Worm (Caenorhabditis elegans) whole organism, young adult: ENCODE data around the gene tric-1B.1.
A peak's percentile ranks its signal among the peaks of the same experiment; 100 is the strongest.

ENCODE experiments used
- B0035.1 ChIP-seq: sonication (generic microtip); optimal IDR thresholded peaks from 2 replicates; lab custom pipeline; 2016; ENCODE audit warnings: missing genetic modification characterization, mild to moderate bottlenecking, missing compliant biosample characterization, missing genotype, missing genetic modification reagents
- C17E4.6 ChIP-seq: fragments of 200-800 bp; sonication (Bioruptor generic); IDR thresholded peaks from 2 replicates; pipeline ENCODE4 v1.3.6; 2022; ENCODE audit warnings: missing genetic modification reagents, missing genetic modification characterization, missing compliant biosample characterization
- F33H1.4 ChIP-seq: fragments of 200-800 bp; sonication (Bioruptor generic); IDR thresholded peaks from 2 replicates; pipeline ENCODE4 v1.3.6; 2022; ENCODE audit warnings: missing genetic modification reagents, missing genetic modification characterization, missing compliant biosample characterization
- F39B2.1 ChIP-seq: fragments of 200-800 bp; sonication (Bioruptor generic); IDR thresholded peaks from 2 replicates; pipeline ENCODE4 v1.3.6; 2022; ENCODE audit warnings: missing genetic modification reagents, missing genetic modification characterization, missing compliant biosample characterization
- akir-1 ChIP-seq: fragments of 200-800 bp; sonication (Bioruptor generic); optimal IDR thresholded peaks from 2 replicates; lab custom pipeline; 2018; ENCODE audit warnings: mild to moderate bottlenecking, missing genetic modification characterization, moderate library complexity, missing compliant biosample characterization
- athp-1 ChIP-seq: sonication (generic microtip); optimal IDR thresholded peaks from 2 replicates; lab custom pipeline; 2017; ENCODE audit warnings: mild to moderate bottlenecking, missing genetic modification characterization, missing compliant biosample characterization
- ccch-3 ChIP-seq: fragments of 200-800 bp; sonication (Bioruptor generic); optimal IDR thresholded peaks from 2 replicates; lab custom pipeline; 2018; ENCODE audit warnings: mild to moderate bottlenecking, missing genetic modification characterization, missing compliant biosample characterization
- cebp-1 ChIP-seq, 2 experiments: fragments of 200-800 bp in 1 of 2; sonication (Bioruptor generic) in 1 of 2; sonication (generic microtip) in 1 of 2; IDR thresholded peaks in 1 of 2; optimal IDR thresholded peaks in 1 of 2; 2 replicates each; pipeline versions ENCODE4 v1.3.6 to Lab custom; 2017 to 2022; ENCODE audit warnings: missing compliant biosample characterization in 2 of 2, missing genetic modification characterization in 2 of 2, mild to moderate bottlenecking in 1 of 2, missing genetic modification reagents in 1 of 2, moderate library complexity in 1 of 2
- ceh-27 ChIP-seq: fragments of 200-800 bp; sonication (Bioruptor generic); optimal IDR thresholded peaks from 2 replicates; lab custom pipeline; 2018; ENCODE audit warnings: mild to moderate bottlenecking, missing genetic modification characterization, moderate library complexity, missing compliant biosample characterization
- die-1 ChIP-seq: sonication (generic microtip); optimal IDR thresholded peaks from 2 replicates; lab custom pipeline; 2016; ENCODE audit warnings: missing genotype, mild to moderate bottlenecking, missing genetic modification characterization, missing compliant biosample characterization
- dpff-1 ChIP-seq: sonication (generic microtip); optimal IDR thresholded peaks from 2 replicates; lab custom pipeline; 2017; ENCODE audit warnings: mild to moderate bottlenecking, missing genetic modification characterization, missing compliant biosample characterization
- fkh-3 ChIP-seq: sonication (generic microtip); optimal IDR thresholded peaks from 2 replicates; lab custom pipeline; 2016; ENCODE audit warnings: mild to moderate bottlenecking, missing genetic modification characterization, missing compliant biosample characterization
- gei-17 ChIP-seq: fragments of 200-800 bp; sonication (Bioruptor generic); optimal IDR thresholded peaks from 2 replicates; lab custom pipeline; 2018; ENCODE audit warnings: mild to moderate bottlenecking, missing genetic modification characterization, missing compliant biosample characterization
- hlh-26 ChIP-seq: fragments of 200-800 bp; sonication (Bioruptor generic); conservative IDR thresholded peaks from 2 replicates; pipeline ENCODE4 v1.3.6; 2022; ENCODE audit warnings: missing genetic modification reagents, missing genetic modification characterization, missing compliant biosample characterization
- hmg-20 ChIP-seq: fragments of 200-800 bp; sonication (Bioruptor generic); IDR thresholded peaks from 2 replicates; pipeline ENCODE4 v1.3.6; 2022; ENCODE audit warnings: missing genetic modification reagents, missing genetic modification characterization, missing compliant biosample characterization
- hrde-1 ChIP-seq: sonication (generic microtip); optimal IDR thresholded peaks from 2 replicates; lab custom pipeline; 2016; ENCODE audit warnings: missing genetic modification characterization, mild to moderate bottlenecking, missing compliant biosample characterization, moderate library complexity, missing genotype, missing genetic modification reagents, borderline replicate concordance
- lin-35 ChIP-seq, 3 experiments: fragments of 150-350 bp in 2 of 3; sonication (generic microtip) in 1 of 3; optimal IDR thresholded peaks; 2 replicates each; lab custom pipeline; 2014 to 2018; ENCODE audit warnings: missing biosample characterization in 3 of 3, missing genetic modification characterization in 3 of 3, missing genetic modification reagents in 3 of 3
- lin-40 ChIP-seq: sonication (generic microtip); optimal IDR thresholded peaks from 2 replicates; lab custom pipeline; 2016; ENCODE audit warnings: missing genetic modification characterization, mild to moderate bottlenecking, missing compliant biosample characterization, missing genotype, missing genetic modification reagents
- lin-54 ChIP-seq: fragments of 200-800 bp; sonication (Bioruptor generic); optimal IDR thresholded peaks from 2 replicates; lab custom pipeline; 2018; ENCODE audit warnings: mild to moderate bottlenecking, missing genetic modification characterization, missing compliant biosample characterization
- lsl-1 ChIP-seq: fragments of 200-800 bp; sonication (Bioruptor generic); optimal IDR thresholded peaks from 2 replicates; lab custom pipeline; 2018; ENCODE audit warnings: mild to moderate bottlenecking, missing genetic modification characterization, moderate library complexity, missing compliant biosample characterization
- mes-4 ChIP-seq: sonication (generic microtip); optimal IDR thresholded peaks from 2 replicates; lab custom pipeline; 2016; ENCODE audit warnings: missing genotype, missing genetic modification characterization, missing compliant biosample characterization
- nhr-120 ChIP-seq: fragments of 200-800 bp; sonication (Bioruptor generic); IDR thresholded peaks from 2 replicates; pipeline ENCODE4 v1.3.6; 2022; ENCODE audit warnings: missing genetic modification characterization, missing compliant biosample characterization
- nhr-179 ChIP-seq: sonication (generic microtip); optimal IDR thresholded peaks from 2 replicates; lab custom pipeline; 2016; ENCODE audit warnings: mild to moderate bottlenecking, missing genetic modification characterization, missing compliant biosample characterization
- pbrm-1 ChIP-seq: fragments of 200-800 bp; sonication (Bioruptor generic); IDR thresholded peaks from 2 replicates; pipeline ENCODE4 v1.3.6; 2022; ENCODE audit warnings: missing genetic modification reagents, missing genetic modification characterization, missing compliant biosample characterization
- pha-4 ChIP-seq: fragments of 150-350 bp; sonication (generic microtip); optimal IDR thresholded peaks from 2 replicates; lab custom pipeline; 2014; ENCODE audit warnings: missing biosample characterization, missing genetic modification reagents, missing genetic modification characterization
- unc-130 ChIP-seq: sonication (generic microtip); optimal IDR thresholded peaks from 2 replicates; lab custom pipeline; 2016; ENCODE audit warnings: missing genetic modification reagents, missing genetic modification characterization, missing compliant biosample characterization
- zfh-2 ChIP-seq: fragments of 200-800 bp; sonication (Bioruptor generic); conservative IDR thresholded peaks from 2 replicates; pipeline ENCODE4 v1.3.6; 2022; ENCODE audit warnings: missing genetic modification reagents, missing genetic modification characterization, missing compliant biosample characterization
- ztf-18 ChIP-seq: sonication (generic microtip); optimal IDR thresholded peaks from 2 replicates; lab custom pipeline; 2016; ENCODE audit warnings: missing genotype, mild to moderate bottlenecking, missing genetic modification characterization, missing compliant biosample characterization
- ztf-26 ChIP-seq: sonication (generic microtip); optimal IDR thresholded peaks from 2 replicates; lab custom pipeline; 2017; ENCODE audit warnings: missing genetic modification characterization, missing compliant biosample characterization

The tric-1B.1 gene

DNA sequence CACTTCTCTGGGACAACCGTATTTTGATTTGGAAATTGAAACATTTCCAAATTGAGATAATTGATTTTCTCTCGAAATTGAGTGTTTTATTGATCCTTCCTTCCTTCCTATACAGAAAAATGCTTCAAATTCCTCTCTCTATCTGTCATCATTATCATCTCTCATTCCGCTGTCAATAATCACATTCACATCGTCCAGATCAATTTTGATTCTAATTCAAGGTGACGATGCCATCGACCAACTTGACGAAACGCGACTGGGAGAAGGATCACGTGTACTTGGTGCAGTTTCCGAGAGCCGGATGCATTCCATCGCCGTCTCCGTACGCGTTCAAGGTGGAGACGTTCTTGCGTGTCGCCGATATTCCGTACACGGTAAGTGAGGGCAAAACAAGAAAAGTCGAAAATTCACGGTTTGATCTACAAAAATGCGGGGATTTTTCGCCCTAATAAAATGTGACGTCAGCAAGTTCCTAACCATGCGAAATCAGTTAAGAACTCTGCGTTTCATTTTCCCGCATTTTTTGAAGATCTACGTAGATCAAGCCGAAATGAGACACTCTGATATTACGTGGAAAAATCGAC, 2.0 kb downstream of the tric-1B.1 start, which contains the start of gene faxc-1:
faxc-1 (plus strand) TSS at position 222 of the 584 bp plus-strand sequence.
- TF ChIP-seq gei-17 (GFP tag; lab: Kevin White, UChicago) (no peak), dpff-1 (tag; lab: Kevin White, UChicago) (no peak)
- TF ChIP-seq, all 124 proteins: peak for 0

DNA sequence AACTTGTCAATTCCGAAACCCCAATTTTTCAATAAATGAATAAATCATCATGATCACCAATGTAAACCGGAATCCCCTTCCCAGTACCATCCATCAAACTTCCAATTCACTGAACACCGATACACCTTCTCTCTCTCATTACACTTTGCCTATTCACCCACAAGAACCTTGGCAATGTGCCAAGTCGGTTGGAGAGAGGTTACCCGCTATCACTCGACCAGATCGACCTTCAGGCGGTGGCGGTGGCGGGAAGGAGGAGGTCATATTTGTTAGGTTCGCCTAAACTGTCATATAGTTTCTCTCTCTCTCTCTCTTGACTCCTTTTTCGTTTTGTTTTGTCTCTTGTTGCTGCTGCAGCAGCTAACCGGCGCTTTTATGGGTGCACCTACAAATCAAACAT, 3.5 kb downstream of the tric-1B.1 start:
- TF ChIP-seq akir-1 (GFP tag; lab: Kevin White, UChicago) (no peak), F39B2.1 (GFP tag; lab: Robert Waterston, UW) (0 out of 2 replicates have a peak, but pooled peaks have one; percentile 25), hrde-1 (tag; lab: Kevin White, UChicago) (no peak)

DNA sequence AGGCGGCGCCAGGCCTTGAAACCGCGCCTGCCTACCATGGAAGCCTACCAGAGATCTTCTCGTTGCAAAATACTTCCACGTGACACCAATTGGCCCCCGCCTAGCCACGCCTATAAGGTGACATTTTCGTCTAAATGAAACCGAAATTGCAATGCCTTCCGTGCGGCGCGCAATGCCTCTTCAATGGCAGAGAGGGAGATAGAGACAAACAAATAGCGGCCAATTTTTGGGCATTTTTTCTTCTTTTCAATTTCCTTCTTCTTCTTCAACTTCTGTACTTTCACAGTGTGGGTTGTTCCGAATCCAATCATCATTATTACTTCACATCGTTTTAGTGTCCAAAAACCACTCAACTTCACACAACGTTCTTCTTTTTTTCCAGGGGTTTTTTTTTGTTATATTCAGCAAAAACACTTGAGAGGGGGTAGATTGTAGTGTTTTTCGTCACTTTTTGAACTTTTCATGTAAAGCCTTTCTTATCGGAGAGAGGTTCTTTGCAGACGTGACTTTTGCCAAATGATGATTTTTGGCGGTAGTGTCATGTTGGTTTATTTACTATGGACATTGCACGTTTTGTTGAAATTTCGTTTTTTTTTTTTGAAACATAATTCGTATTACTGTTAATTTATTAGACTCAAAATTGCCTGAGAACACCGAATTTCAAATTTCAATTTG, 4.8 kb downstream of the tric-1B.1 start:
- TF ChIP-seq cebp-1 (GFP tag; IDR thresholded peaks at IDR 0.05; lab: Robert Waterston, UW) = no peak
- TF ChIP-seq cebp-1 (tag; optimal IDR thresholded peaks at IDR 0.05; lab: Kevin White, UChicago) = peak; percentile 9
- no peak for TF ChIP-seq ztf-18 (tag; lab: Kevin White, UChicago)
- peak; percentile 35 for TF ChIP-seq ceh-27 (GFP tag; lab: Kevin White, UChicago)
- TF ChIP-seq zfh-2 = peak; percentile 53; the same call in 1 of the 2 replicates
- TF ChIP-seq lin-40 (tag; lab: Kevin White, UChicago) = peak; percentile 11

DNA sequence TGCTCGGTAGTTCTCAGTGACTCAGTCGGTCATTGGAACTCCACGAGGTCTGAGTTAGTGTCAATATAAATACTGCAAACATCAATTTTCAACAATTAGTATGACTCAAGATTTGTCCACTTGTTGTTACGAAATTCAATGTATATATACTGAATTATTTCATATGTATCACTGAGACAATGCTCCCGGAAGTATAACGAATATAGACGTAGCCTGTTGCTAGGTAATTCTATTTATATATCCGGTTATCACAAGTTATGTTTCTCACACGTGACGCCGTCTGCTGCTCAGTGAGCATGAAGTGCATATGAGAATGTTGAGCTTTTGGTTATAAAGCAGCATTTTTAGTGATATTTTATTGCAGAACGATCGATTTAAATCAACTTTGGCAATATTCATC, 5.5 kb downstream of the tric-1B.1 start:
- no peak for TF ChIP-seq gei-17 (GFP tag; lab: Kevin White, UChicago)
- TF ChIP-seq lin-54 (GFP tag; lab: Kevin White, UChicago) = no peak
- TF ChIP-seq hmg-20 = no peak
- no peak for TF ChIP-seq B0035.1 (tag; lab: Kevin White, UChicago)
- no peak for TF ChIP-seq lin-35 (GFP tag; optimal IDR thresholded peaks at IDR 0.05; lab: Kevin White, UChicago)
- no peak for TF ChIP-seq unc-130
- no peak for TF ChIP-seq nhr-179 (tag; lab: Kevin White, UChicago)
- TF ChIP-seq fkh-3 (tag; lab: Kevin White, UChicago) = no peak
- no peak for TF ChIP-seq hlh-26 (GFP tag; lab: Robert Waterston, UW)
- TF ChIP-seq nhr-120 (GFP tag; lab: Robert Waterston, UW) = no peak
- no peak for TF ChIP-seq ccch-3 (GFP tag; lab: Kevin White, UChicago)
- TF ChIP-seq ztf-26 = no peak

DNA sequence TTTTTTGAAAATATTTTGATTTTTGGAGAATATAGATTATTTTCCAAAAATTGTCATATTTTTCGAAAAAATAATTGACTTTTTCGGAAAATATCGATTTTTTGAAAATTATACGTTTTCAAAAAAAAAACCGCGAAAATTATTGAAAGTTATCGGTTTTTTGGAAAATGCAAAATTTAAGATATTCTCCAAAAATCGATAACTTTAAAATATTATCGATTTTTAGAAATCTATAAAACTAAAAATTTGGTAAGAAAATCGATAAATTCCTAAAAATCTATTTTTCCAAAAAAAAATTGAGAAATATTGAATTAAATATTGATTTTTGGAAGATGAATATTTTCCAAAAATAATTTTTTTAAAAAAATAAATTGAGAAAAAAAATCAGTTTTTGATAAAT, 8.9 kb downstream of the tric-1B.1 start:
- no peak for TF ChIP-seq F33H1.4
- no peak for TF ChIP-seq F39B2.1 (GFP tag; lab: Robert Waterston, UW)
- no peak for TF ChIP-seq athp-1 (tag; lab: Kevin White, UChicago)
- no peak for TF ChIP-seq mes-4 (tag; lab: Kevin White, UChicago)
- no peak for TF ChIP-seq pha-4
- TF ChIP-seq lsl-1 = no peak

DNA sequence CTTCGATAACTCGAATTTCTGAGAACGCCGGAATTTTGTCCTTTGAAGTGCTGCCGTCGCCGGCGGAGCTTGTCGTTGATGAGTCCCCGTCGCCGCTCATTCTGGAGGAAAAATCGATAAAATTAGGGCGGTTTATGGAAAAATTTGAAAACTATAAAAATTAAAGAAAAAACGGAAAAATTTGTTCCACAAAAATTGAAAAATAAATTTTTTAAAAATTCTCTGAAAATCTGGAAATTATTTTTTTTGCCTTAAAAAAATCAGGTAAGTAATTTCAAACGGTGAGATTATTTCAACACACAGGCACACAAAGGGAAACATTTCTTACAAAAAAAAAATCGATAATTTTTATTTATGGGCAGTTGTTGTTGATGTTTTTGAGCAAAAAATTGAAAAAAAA, 9.5 kb downstream of the tric-1B.1 start, which contains the start of gene parn-2:
parn-2 (minus strand) TSS at position 101 of the 400 bp plus-strand sequence.
- no peak for TF ChIP-seq akir-1 (GFP tag; lab: Kevin White, UChicago)
- TF ChIP-seq die-1 (tag; lab: Kevin White, UChicago) = no peak
- TF ChIP-seq C17E4.6 (GFP tag; lab: Robert Waterston, UW) = no peak
- TF ChIP-seq ccch-3 (GFP tag; lab: Kevin White, UChicago) = no peak
- no peak for TF ChIP-seq pbrm-1 (GFP tag; lab: Robert Waterston, UW)
